Fruit fly (Drosophila melanogaster): ENCODE results near the gene CG12229.
A peak's percentile ranks its signal among the peaks of the same experiment; 100 is the strongest.

CG12229 gene

dm6 chr3L:17474711-17475451 is 38.6 kb upstream of the CG12229 start, which contains the start of the genes UQCR-Q and CG46525 (continued):
- TF ChIP-seq Mio (GFP tag; optimal IDR thresholded peaks at IDR 0.05) (no peak), Abd-B (GFP tag; optimal IDR thresholded peaks at IDR 0.05) (no peak), Hr78 (GFP tag; optimal IDR thresholded peaks at IDR 0.05) (no peak), usp (GFP tag; optimal IDR thresholded peaks at IDR 0.05) (no peak), Sp1 (GFP tag; optimal IDR thresholded peaks at IDR 0.05) (no peak), sage (GFP tag; optimal IDR thresholded peaks at IDR 0.05) (no peak), Dif (GFP tag; optimal IDR thresholded peaks at IDR 0.05; ENCODE audit: partially characterized antibody) (peak; percentile 4), rgr (GFP tag; optimal IDR thresholded peaks at IDR 0.05) (no peak), N (GFP tag; optimal IDR thresholded peaks at IDR 0.05) (no peak), Hnf4 (GFP tag; optimal IDR thresholded peaks at IDR 0.05) (no peak), fru (GFP tag; optimal IDR thresholded peaks at IDR 0.05) (no peak), Myc (optimal IDR thresholded peaks at IDR 0.05) (peak; percentile 50)

dm6 chr3L:17473889-17474288 is 37.7 kb upstream of the CG12229 start:
- TF ChIP-seq pan (optimal IDR thresholded peaks at IDR 0.05) (no peak), Hnf4 (GFP tag; optimal IDR thresholded peaks at IDR 0.05) (no peak), Mio (GFP tag; optimal IDR thresholded peaks at IDR 0.05) (no peak), OdsH (GFP tag; optimal IDR thresholded peaks at IDR 0.05) (no peak), foxo (GFP tag; optimal IDR thresholded peaks at IDR 0.05) (no peak), Vsx2 (GFP tag; optimal IDR thresholded peaks at IDR 0.05; ENCODE audit: partially characterized antibody) (no peak), Abd-B (GFP tag; optimal IDR thresholded peaks at IDR 0.05) (no peak), GATAd (GFP tag; optimal IDR thresholded peaks at IDR 0.05) (no peak), Dif (GFP tag; optimal IDR thresholded peaks at IDR 0.05; ENCODE audit: partially characterized antibody) (no peak)

dm6 chr3L:17470110-17470509 is 33.9 kb upstream of the CG12229 start, which contains the start of gene SecCl:
TSS of gene SecCl (plus strand) at chr3L:17470127.
- TF ChIP-seq dmrt93B (GFP tag; optimal IDR thresholded peaks at IDR 0.05) (no peak), tai (GFP tag; optimal IDR thresholded peaks at IDR 0.05) (no peak), Dfd (GFP tag; optimal IDR thresholded peaks at IDR 0.05) (no peak), rgr (GFP tag; optimal IDR thresholded peaks at IDR 0.05) (no peak), CrebA (GFP tag; optimal IDR thresholded peaks at IDR 0.05; ENCODE audit: borderline replicate concordance) (no peak)

dm6 chr3L:17465804-17466203 is 29.6 kb upstream of the CG12229 start, which contains the start of gene QIL1:
TSS of gene QIL1 (plus strand) at chr3L:17465945.
- TF ChIP-seq dmrt93B (GFP tag; optimal IDR thresholded peaks at IDR 0.05), result no peak
- no peak for TF ChIP-seq foxo (GFP tag; optimal IDR thresholded peaks at IDR 0.05)
- no peak for TF ChIP-seq dsf (GFP tag; optimal IDR thresholded peaks at IDR 0.05; ENCODE audit: borderline replicate concordance)
- no peak for TF ChIP-seq sv (GFP tag; optimal IDR thresholded peaks at IDR 0.05)
- no peak for TF ChIP-seq psq (GFP tag; optimal IDR thresholded peaks at IDR 0.05)
- TF ChIP-seq Abd-B (GFP tag; optimal IDR thresholded peaks at IDR 0.05), result no peak

- TF ChIP-seq Vsx2 (GFP tag; optimal IDR thresholded peaks at IDR 0.05; ENCODE audit: partially characterized antibody) (no peak), Dfd (GFP tag; optimal IDR thresholded peaks at IDR 0.05) (no peak), Dif (GFP tag; optimal IDR thresholded peaks at IDR 0.05; ENCODE audit: partially characterized antibody) (no peak), Rel (GFP tag; optimal IDR thresholded peaks at IDR 0.05) (no peak), Rel (tag; optimal IDR thresholded peaks at IDR 0.05) (no peak), br (GFP tag; optimal IDR thresholded peaks at IDR 0.05) (no peak), CG9705 (GFP tag; optimal IDR thresholded peaks at IDR 0.05) (no peak), psq (GFP tag; optimal IDR thresholded peaks at IDR 0.05) (no peak), pan (optimal IDR thresholded peaks at IDR 0.05) (no peak), ey (GFP tag; optimal IDR thresholded peaks at IDR 0.05) (no peak), Hr78 (GFP tag; optimal IDR thresholded peaks at IDR 0.05) (no peak), jim (GFP tag; optimal IDR thresholded peaks at IDR 0.05) (no peak)
Observed at dm6 chr3L:17462474-17462873, 26.2 kb upstream of the CG12229 start.
